ENCODE assay signal across 1 fruit fly cellular context in the genomic region with DNA sequence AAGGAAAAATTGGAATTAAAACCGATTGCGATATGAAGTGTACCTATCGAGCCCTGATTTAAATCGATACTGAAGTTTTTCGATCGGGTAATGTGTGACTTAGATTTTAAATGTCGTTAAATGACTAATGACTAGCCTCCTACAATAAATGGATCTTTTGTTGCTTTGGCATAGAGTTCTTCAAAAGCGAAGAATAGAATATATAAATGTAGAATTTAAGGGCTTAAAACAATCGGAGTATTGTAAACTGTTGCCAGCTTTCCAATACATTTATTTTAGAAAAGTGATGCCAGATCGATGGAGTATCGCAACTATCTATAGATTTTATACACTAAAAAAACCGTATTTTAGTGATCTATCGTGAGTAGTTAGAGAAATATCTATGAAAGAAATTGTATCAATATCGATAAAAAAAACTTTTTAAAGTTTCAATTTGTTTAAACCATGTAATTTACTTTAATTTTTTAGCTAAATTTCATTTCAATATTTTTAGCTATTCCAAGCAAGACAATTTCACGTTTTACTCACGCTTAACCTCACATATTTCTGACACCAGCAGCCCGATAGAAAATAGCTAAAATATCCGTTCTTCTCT.
TF ChIP-seq lines count a peak whose summit lies in the region.

A gene (minus strand): TSS at position 51 of the 595 bp plus-strand sequence.
A gene (minus strand): TSS at position 51 of the 595 bp plus-strand sequence.

TF ChIP-seq in whole organism, embryonic, 481 proteins besides CTCF, POLR2A, EP300 and RAD21 (continued from another document and continues in another):
- TF ChIP-seq cato (GFP tag; optimal IDR thresholded peaks at IDR 0.05; lab: Kevin White, UChicago; ENCODE audit: borderline replicate concordance) (no peak), Aef1 (GFP tag; IDR thresholded peaks at IDR 0.05; lab: Robert Waterston, UW) (0 out of 3 replicates have a peak, but pooled peaks have one; percentile 20), CG11723 (GFP tag; optimal IDR thresholded peaks at IDR 0.05; lab: Kevin White, UChicago) (no peak), sna (GFP tag; IDR thresholded peaks at IDR 0.05; lab: Robert Waterston, UW; ENCODE audit: partially characterized antibody) (peak; percentile 66), hb (GFP tag; IDR thresholded peaks at IDR 0.05; lab: Robert Waterston, UW; ENCODE audit: partially characterized antibody) (peak; percentile 56; the same call in 1 of the 3 replicates), bab2 (GFP tag; optimal IDR thresholded peaks at IDR 0.05; lab: Kevin White, UChicago) (peak; percentile 4), CG14441 (GFP tag; IDR thresholded peaks at IDR 0.05; lab: Robert Waterston, UW) (no peak), aop (GFP tag; IDR thresholded peaks at IDR 0.05; lab: Robert Waterston, UW) (no peak), crol (GFP tag; IDR thresholded peaks at IDR 0.05; lab: Robert Waterston, UW) (no peak), CG2129 (GFP tag; IDR thresholded peaks at IDR 0.05; lab: Robert Waterston, UW; ENCODE audit: partially characterized antibody) (peak; percentile 41; the same call in 1 of the 2 replicates), CG6813 (GFP tag; optimal IDR thresholded peaks at IDR 0.05; lab: Kevin White, UChicago) (no peak), CG18764 (GFP tag; optimal IDR thresholded peaks at IDR 0.05; lab: Kevin White, UChicago) (no peak), dmrt11E (tag; optimal IDR thresholded peaks at IDR 0.05; lab: Kevin White, UChicago) (peak; percentile 25), CG17361 (GFP tag; IDR thresholded peaks at IDR 0.05; lab: Robert Waterston, UW) (no peak; the same call in 1 of the 3 replicates), dan (GFP tag; IDR thresholded peaks at IDR 0.05; lab: Robert Waterston, UW) (no peak), CG32767 (GFP tag; IDR thresholded peaks at IDR 0.05; lab: Robert Waterston, UW) (no peak), sug (tag; optimal IDR thresholded peaks at IDR 0.05; lab: Kevin White, UChicago) (peak; percentile 34), sqz (GFP tag; optimal IDR thresholded peaks at IDR 0.05; lab: Kevin White, UChicago) (no peak), CG18599 (GFP tag; optimal IDR thresholded peaks at IDR 0.05; lab: Kevin White, UChicago) (no peak), Lhr (GFP tag; optimal IDR thresholded peaks at IDR 0.05; lab: Kevin White, UChicago) (no peak), CG5245 (GFP tag; optimal IDR thresholded peaks at IDR 0.05; lab: Kevin White, UChicago) (no peak), sc (optimal IDR thresholded peaks at IDR 0.05; lab: Kevin White, UChicago) (no peak), sc (GFP tag; optimal IDR thresholded peaks at IDR 0.05; lab: Kevin White, UChicago) (no peak), dysf (GFP tag; IDR thresholded peaks at IDR 0.05; lab: Robert Waterston, UW) (0 out of 3 replicates have a peak, but pooled peaks have one; percentile 20), trem (tag; optimal IDR thresholded peaks at IDR 0.05; lab: Kevin White, UChicago) (peak; percentile 63), Xbp1 (GFP tag; optimal IDR thresholded peaks at IDR 0.05; lab: Kevin White, UChicago) (peak; percentile 40), gsb (GFP tag; IDR thresholded peaks at IDR 0.05; lab: Robert Waterston, UW) (no peak), Dp (GFP tag; optimal IDR thresholded peaks at IDR 0.05; lab: Kevin White, UChicago) (peak; percentile 40), fd3F (GFP tag; optimal IDR thresholded peaks at IDR 0.05; lab: Kevin White, UChicago) (no peak), bbx (GFP tag; IDR thresholded peaks at IDR 0.05; lab: Robert Waterston, UW; ENCODE audit: partially characterized antibody) (peak; percentile 71), CG10267 (tag; optimal IDR thresholded peaks at IDR 0.05; lab: Kevin White, UChicago) (peak; percentile 66), CG16813 (GFP tag; IDR thresholded peaks at IDR 0.05; lab: Robert Waterston, UW; ENCODE audit: partially characterized antibody) (peak; percentile 78), Pdp1 (GFP tag; optimal IDR thresholded peaks at IDR 0.05; lab: Kevin White, UChicago) (peak in 1 of 2 experiments; percentile 14), MBD-R2 (GFP tag; IDR thresholded peaks at IDR 0.05; lab: Robert Waterston, UW) (peak; percentile 37; the same call in 1 of the 2 replicates), CG34422 (GFP tag; IDR thresholded peaks at IDR 0.05; lab: Robert Waterston, UW) (0 out of 3 replicates have a peak, but pooled peaks have one; percentile 11), CG17829 (tag; optimal IDR thresholded peaks at IDR 0.05; lab: Kevin White, UChicago) (peak; percentile 44), BEAF-32 (GFP tag; optimal IDR thresholded peaks at IDR 0.05; lab: Kevin White, UChicago) (peak; percentile 84), CG2116 (GFP tag; optimal IDR thresholded peaks at IDR 0.05; lab: Kevin White, UChicago) (peak; percentile 63), CG11504 (tag; optimal IDR thresholded peaks at IDR 0.05; lab: Kevin White, UChicago) (no peak), CG3847 (GFP tag; IDR thresholded peaks at IDR 0.05; lab: Robert Waterston, UW) (peak; percentile 28; the same call in 1 of the 2 replicates), CG30431 (GFP tag; optimal IDR thresholded peaks at IDR 0.05; lab: Kevin White, UChicago) (no peak), CG32532 (GFP tag; IDR thresholded peaks at IDR 0.05; lab: Robert Waterston, UW) (0 out of 2 replicates have a peak, but pooled peaks have one; percentile 17), CG3995 (GFP tag; optimal IDR thresholded peaks at IDR 0.05; lab: Kevin White, UChicago) (peak; percentile 46), Ets97D (GFP tag; optimal IDR thresholded peaks at IDR 0.05; lab: Kevin White, UChicago) (peak; percentile 42), zen (tag; optimal IDR thresholded peaks at IDR 0.05; lab: Kevin White, UChicago) (peak; percentile 11), CG6765 (GFP tag; optimal IDR thresholded peaks at IDR 0.05; lab: Kevin White, UChicago) (no peak), ap (GFP tag; IDR thresholded peaks at IDR 0.05; lab: Robert Waterston, UW) (no peak), CG6272 (GFP tag; IDR thresholded peaks at IDR 0.05; lab: Robert Waterston, UW) (no peak), bcd (GFP tag; optimal IDR thresholded peaks at IDR 0.05; lab: Kevin White, UChicago) (no peak), Opbp (GFP tag; IDR thresholded peaks at IDR 0.05; lab: Robert Waterston, UW; ENCODE audit: partially characterized antibody) (peak; percentile 26; the same call in 1 of the 3 replicates), Scr (GFP tag; IDR thresholded peaks at IDR 0.05; lab: Robert Waterston, UW; ENCODE audit: partially characterized antibody) (peak; percentile 79), CG14860 (GFP tag; IDR thresholded peaks at IDR 0.05; lab: Robert Waterston, UW; ENCODE audit: partially characterized antibody) (peak; percentile 66), CG3838 (GFP tag; optimal IDR thresholded peaks at IDR 0.05; lab: Kevin White, UChicago) (no peak), MTF-1 (GFP tag; optimal IDR thresholded peaks at IDR 0.05; lab: Kevin White, UChicago; ENCODE audit: borderline replicate concordance) (no peak), CG17385 (GFP tag; optimal IDR thresholded peaks at IDR 0.05; lab: Kevin White, UChicago) (no peak), CG18262 (tag; optimal IDR thresholded peaks at IDR 0.05; lab: Kevin White, UChicago) (peak; percentile 32), Elba2 (GFP tag; optimal IDR thresholded peaks at IDR 0.05; lab: Kevin White, UChicago) (no peak), Hr39 (optimal IDR thresholded peaks at IDR 0.05; lab: Kevin White, UChicago) (no peak), NC2β (GFP tag; optimal IDR thresholded peaks at IDR 0.05; lab: Kevin White, UChicago) (no peak), tgo (GFP tag; IDR thresholded peaks at IDR 0.05; lab: Robert Waterston, UW) (peak; percentile 27; the same call in 1 of the 3 replicates), zfh1 (GFP tag; IDR thresholded peaks at IDR 0.05; lab: Robert Waterston, UW) (no peak), CG15479 (GFP tag; optimal IDR thresholded peaks at IDR 0.05; lab: Kevin White, UChicago) (no peak), CG13424 (tag; optimal IDR thresholded peaks at IDR 0.05; lab: Kevin White, UChicago) (peak; percentile 32), zf30C (GFP tag; optimal IDR thresholded peaks at IDR 0.05; lab: Kevin White, UChicago) (no peak), CG30403 (GFP tag; optimal IDR thresholded peaks at IDR 0.05; lab: Kevin White, UChicago) (peak; percentile 53), lilli (GFP tag; optimal IDR thresholded peaks at IDR 0.05; lab: Kevin White, UChicago) (peak; percentile 32), CG32772 (GFP tag; IDR thresholded peaks at IDR 0.05; lab: Robert Waterston, UW) (0 out of 2 replicates have a peak, but pooled peaks have one; percentile 17), zen2 (GFP tag; IDR thresholded peaks at IDR 0.05; lab: Robert Waterston, UW; ENCODE audit: partially characterized antibody) (peak; percentile 41; the same call in 1 of the 3 replicates), Myb (GFP tag; optimal IDR thresholded peaks at IDR 0.05; lab: Kevin White, UChicago) (peak; percentile 1), Dref (GFP tag; IDR thresholded peaks at IDR 0.05; lab: Robert Waterston, UW) (peak; percentile 50), CG10321 (GFP tag; IDR thresholded peaks at IDR 0.05; lab: Robert Waterston, UW) (no peak), bigmax (GFP tag; optimal IDR thresholded peaks at IDR 0.05; lab: Kevin White, UChicago) (peak; percentile 71), CG12659 (GFP tag; optimal IDR thresholded peaks at IDR 0.05; lab: Kevin White, UChicago) (peak; percentile 52), ewg (GFP tag; optimal IDR thresholded peaks at IDR 0.05; lab: Kevin White, UChicago) (no peak), HLH4C (GFP tag; IDR thresholded peaks at IDR 0.05; lab: Robert Waterston, UW; ENCODE audit: partially characterized antibody) (peak; percentile 70), CG10979 (tag; optimal IDR thresholded peaks at IDR 0.05; lab: Kevin White, UChicago) (peak; percentile 1), E2f2 (GFP tag; IDR thresholded peaks at IDR 0.05; lab: Robert Waterston, UW) (peak; percentile 41), CG7963 (GFP tag; IDR thresholded peaks at IDR 0.05; lab: Robert Waterston, UW; ENCODE audit: partially characterized antibody) (no peak), CG6791 (GFP tag; IDR thresholded peaks at IDR 0.05; lab: Robert Waterston, UW; ENCODE audit: partially characterized antibody) (peak; percentile 69; the same call in 2 of the 3 replicates), phol (tag; optimal IDR thresholded peaks at IDR 0.05; lab: Kevin White, UChicago) (peak; percentile 41), unc-4 (GFP tag; IDR thresholded peaks at IDR 0.05; lab: Robert Waterston, UW; ENCODE audit: partially characterized antibody) (peak; percentile 67), CG14710 (tag; optimal IDR thresholded peaks at IDR 0.05; lab: Kevin White, UChicago) (peak; percentile 62), inv (GFP tag; IDR thresholded peaks at IDR 0.05; lab: Robert Waterston, UW; ENCODE audit: partially characterized antibody) (peak; percentile 63), CG4424 (GFP tag; optimal IDR thresholded peaks at IDR 0.05; lab: Kevin White, UChicago) (peak; percentile 22), CG30020 (tag; optimal IDR thresholded peaks at IDR 0.05; lab: Kevin White, UChicago) (peak; percentile 46), CG6254 (GFP tag; optimal IDR thresholded peaks at IDR 0.05; lab: Kevin White, UChicago) (no peak), Hsf (GFP tag; optimal IDR thresholded peaks at IDR 0.05; lab: Kevin White, UChicago) (peak; percentile 14), CG5953 (GFP tag; IDR thresholded peaks at IDR 0.05; lab: Robert Waterston, UW) (no peak), CG12391 (tag; optimal IDR thresholded peaks at IDR 0.05; lab: Kevin White, UChicago) (peak; percentile 56), row (GFP tag; IDR thresholded peaks at IDR 0.05; lab: Robert Waterston, UW) (peak; percentile 82), jigr1 (GFP tag; IDR thresholded peaks at IDR 0.05; lab: Robert Waterston, UW) (peak; percentile 37; the same call in 1 of the 3 replicates), esg (GFP tag; conservative IDR thresholded peaks at IDR 0.05; lab: Robert Waterston, UW) (no peak), gfzf (GFP tag; optimal IDR thresholded peaks at IDR 0.05; lab: Kevin White, UChicago) (peak; percentile 27), CG7745 (tag; optimal IDR thresholded peaks at IDR 0.05; lab: Kevin White, UChicago) (no peak), Nf-YA (GFP tag; IDR thresholded peaks at IDR 0.05; lab: Robert Waterston, UW) (no peak), Dfd (GFP tag; optimal IDR thresholded peaks at IDR 0.05; lab: Kevin White, UChicago) (no peak), YL-1 (GFP tag; optimal IDR thresholded peaks at IDR 0.05; lab: Kevin White, UChicago) (peak; percentile 39), nerfin-2 (GFP tag; IDR thresholded peaks at IDR 0.05; lab: Robert Waterston, UW; ENCODE audit: partially characterized antibody) (0 out of 2 replicates have a peak, but pooled peaks have one; percentile 39), amos (GFP tag; IDR thresholded peaks at IDR 0.05; lab: Robert Waterston, UW; ENCODE audit: partially characterized antibody) (peak; percentile 68), Hand (GFP tag; optimal IDR thresholded peaks at IDR 0.05; lab: Kevin White, UChicago) (no peak), ssp (GFP tag; IDR thresholded peaks at IDR 0.05; lab: Robert Waterston, UW) (0 out of 2 replicates have a peak, but pooled peaks have one; percentile 11), CG13287 (GFP tag; IDR thresholded peaks at IDR 0.05; lab: Robert Waterston, UW; ENCODE audit: partially characterized antibody) (peak; percentile 71), hbn (GFP tag; IDR thresholded peaks at IDR 0.05; lab: Robert Waterston, UW; ENCODE audit: partially characterized antibody) (peak; percentile 68), Ssrp (tag; optimal IDR thresholded peaks at IDR 0.05; lab: Kevin White, UChicago) (peak; percentile 37), run (tag; optimal IDR thresholded peaks at IDR 0.05; lab: Kevin White, UChicago) (no peak), p53 (GFP tag; optimal IDR thresholded peaks at IDR 0.05; lab: Kevin White, UChicago) (no peak), CG9817 (tag; optimal IDR thresholded peaks at IDR 0.05; lab: Kevin White, UChicago) (no peak), slbo (GFP tag; IDR thresholded peaks at IDR 0.05; lab: Robert Waterston, UW) (peak; percentile 61), Rfx (GFP tag; IDR thresholded peaks at IDR 0.05; lab: Robert Waterston, UW) (0 out of 2 replicates have a peak, but pooled peaks have one; percentile 36), CG4328 (GFP tag; optimal IDR thresholded peaks at IDR 0.05; lab: Kevin White, UChicago) (no peak), CG3065 (GFP tag; optimal IDR thresholded peaks at IDR 0.05; lab: Kevin White, UChicago) (no peak), CG1647 (GFP tag; optimal IDR thresholded peaks at IDR 0.05; lab: Kevin White, UChicago) (no peak), CG9609 (GFP tag; optimal IDR thresholded peaks at IDR 0.05; lab: Kevin White, UChicago) (no peak), CG6175 (GFP tag; IDR thresholded peaks at IDR 0.05; lab: Robert Waterston, UW) (no peak), CG4617 (GFP tag; optimal IDR thresholded peaks at IDR 0.05; lab: Kevin White, UChicago; ENCODE audit: borderline replicate concordance) (peak; percentile 4), CG15696 (tag; optimal IDR thresholded peaks at IDR 0.05; lab: Kevin White, UChicago) (peak; percentile 8), lmd (GFP tag; IDR thresholded peaks at IDR 0.05; lab: Robert Waterston, UW) (peak; percentile 26; the same call in 1 of the 2 replicates)
